Fruit fly (Drosophila melanogaster) whole organism, wandering third instar larva: ENCODE measurements around the gene CCT1.

ENCODE experiments used
- CG32264 ChIP-seq: fragments of 200-800 bp; sonication (Bioruptor generic); optimal IDR thresholded peaks from 2 replicates; lab custom pipeline; 2016; ENCODE audit warnings: missing biosample characterization, missing genetic modification characterization
- CG9705 ChIP-seq: fragments of 200-800 bp; sonication (Bioruptor generic); optimal IDR thresholded peaks from 2 replicates; lab custom pipeline; 2018; ENCODE audit warnings: missing biosample characterization, mild to moderate bottlenecking, missing genetic modification characterization
- CrebA ChIP-seq: fragments of 200-800 bp; sonication (Bioruptor generic); optimal IDR thresholded peaks from 2 replicates; lab custom pipeline; 2016; ENCODE audit warnings: missing biosample characterization, mild to moderate bottlenecking, missing genetic modification characterization, borderline replicate concordance
- Dfd ChIP-seq: fragments of >200 bp; optimal IDR thresholded peaks from 2 replicates; lab custom pipeline; 2017; ENCODE audit warnings: missing biosample characterization, missing genetic modification characterization
- Dif ChIP-seq: fragments of 200-275, 200-300 bp; sonication (Bioruptor generic); optimal IDR thresholded peaks from 2 replicates; lab custom pipeline; 2018; ENCODE audit warnings: missing biosample characterization, missing genetic modification characterization; ENCODE audit not compliant: partially characterized antibody
- GATAd ChIP-seq: sonication (Bioruptor generic); optimal IDR thresholded peaks from 2 replicates; lab custom pipeline; 2016; ENCODE audit warnings: missing biosample characterization, missing genetic modification characterization
- HLH106 ChIP-seq: fragments of 200-800 bp; optimal IDR thresholded peaks from 3 replicates; lab custom pipeline; 2019; ENCODE audit warnings: missing biosample characterization, mild to moderate bottlenecking, missing genetic modification characterization, moderate library complexity
- Hnf4 ChIP-seq: fragments of 200-800 bp; sonication (Bioruptor generic); optimal IDR thresholded peaks from 2 replicates; lab custom pipeline; 2016; ENCODE audit warnings: missing biosample characterization, mild to moderate bottlenecking, missing genetic modification characterization
- Hr78 ChIP-seq: fragments of >200 bp; optimal IDR thresholded peaks from 2 replicates; lab custom pipeline; 2017; ENCODE audit warnings: missing biosample characterization, missing genetic modification characterization
- Hr83 ChIP-seq: fragments of 200-300 bp; sonication (Bioruptor generic); optimal IDR thresholded peaks from 2 replicates; lab custom pipeline; 2016; ENCODE audit warnings: missing biosample characterization, mild to moderate bottlenecking, missing genetic modification characterization, moderate library complexity; ENCODE audit not compliant: poor library complexity, severe bottlenecking
- Jra ChIP-seq: sonication (Bioruptor generic); optimal IDR thresholded peaks from 2 replicates; lab custom pipeline; 2016; ENCODE audit warnings: missing biosample characterization, missing genetic modification characterization
- Mio ChIP-seq: sonication (Bioruptor generic); optimal IDR thresholded peaks from 2 replicates; lab custom pipeline; 2016; ENCODE audit warnings: missing biosample characterization, missing genetic modification characterization
- N ChIP-seq: fragments of >200 bp; optimal IDR thresholded peaks from 2 replicates; lab custom pipeline; 2018; ENCODE audit warnings: missing biosample characterization, missing external identifiers, missing genetic modification characterization
- OdsH ChIP-seq: fragments of 200-800 bp; sonication (Bioruptor generic); optimal IDR thresholded peaks from 2 replicates; lab custom pipeline; 2016; ENCODE audit warnings: missing biosample characterization, mild to moderate bottlenecking, missing genetic modification characterization
- Rel ChIP-seq, 2 experiments: fragments of 200-800 bp; sonication (Bioruptor generic) in 1 of 2; optimal IDR thresholded peaks; 2 replicates in 1 of 2; 3 replicates in 1 of 2; lab custom pipeline; 2016 to 2019; ENCODE audit warnings: mild to moderate bottlenecking in 2 of 2, missing biosample characterization in 2 of 2, missing genetic modification characterization in 2 of 2, moderate library complexity in 1 of 2
- Sp1 ChIP-seq: fragments of 200-800 bp; sonication (Bioruptor generic); optimal IDR thresholded peaks from 3 replicates; lab custom pipeline; 2019; ENCODE audit warnings: missing biosample characterization, mild to moderate bottlenecking, missing genetic modification characterization, moderate library complexity
- Vsx2 ChIP-seq: fragments of 200-300, 225-300 bp; sonication (Bioruptor generic); optimal IDR thresholded peaks from 2 replicates; lab custom pipeline; 2018; ENCODE audit warnings: missing biosample characterization, missing genetic modification characterization; ENCODE audit not compliant: partially characterized antibody
- br ChIP-seq: fragments of 200-800 bp; sonication (Bioruptor generic); optimal IDR thresholded peaks from 2 replicates; lab custom pipeline; 2016; ENCODE audit warnings: missing biosample characterization, missing genetic modification characterization
- brk ChIP-seq: fragments of 200-800 bp; sonication (Bioruptor generic); optimal IDR thresholded peaks from 2 replicates; lab custom pipeline; 2016; ENCODE audit warnings: missing biosample characterization, mild to moderate bottlenecking, missing genetic modification characterization
- dl ChIP-seq, 2 experiments: fragments of 175-275, 200-275 bp in 1 of 2; fragments of 200-275 bp in 1 of 2; sonication (Bioruptor generic); optimal IDR thresholded peaks; lab custom pipeline; 2018; ENCODE audit warnings: mild to moderate bottlenecking in 2 of 2, missing biosample characterization in 2 of 2, missing genetic modification characterization in 2 of 2, moderate library complexity in 2 of 2; ENCODE audit not compliant: partially characterized antibody in 2 of 2, insufficient read depth in 1 of 2
- dmrt93B ChIP-seq: fragments of 200-800 bp; sonication (Bioruptor generic); optimal IDR thresholded peaks from 2 replicates; lab custom pipeline; 2018; ENCODE audit warnings: missing biosample characterization, mild to moderate bottlenecking, missing genetic modification characterization
- dsf ChIP-seq: sonication (Bioruptor generic); optimal IDR thresholded peaks from 2 replicates; lab custom pipeline; 2016; ENCODE audit warnings: missing biosample characterization, missing genetic modification characterization, borderline replicate concordance
- ey ChIP-seq: fragments of 200-800 bp; sonication (Bioruptor generic); optimal IDR thresholded peaks from 2 replicates; lab custom pipeline; 2016; ENCODE audit warnings: missing biosample characterization, missing genetic modification characterization
- foxo ChIP-seq, 2 experiments: fragments of 200-800 bp; sonication (Bioruptor generic); optimal IDR thresholded peaks; 2 replicates in 1 of 2; 3 replicates in 1 of 2; lab custom pipeline; 2016 to 2017; ENCODE audit warnings: missing biosample characterization in 2 of 2, missing genetic modification characterization in 2 of 2
- fru ChIP-seq: fragments of 200-800 bp; sonication (Bioruptor generic); optimal IDR thresholded peaks from 3 replicates; lab custom pipeline; 2016; ENCODE audit warnings: missing biosample characterization, mild to moderate bottlenecking, missing genetic modification characterization
- h ChIP-seq: fragments of 200-800 bp; sonication (Bioruptor generic); optimal IDR thresholded peaks from 3 replicates; lab custom pipeline; 2016; ENCODE audit warnings: missing biosample characterization, mild to moderate bottlenecking, missing genetic modification characterization
- jim ChIP-seq: fragments of 175-275, 200-325 bp; sonication (Bioruptor generic); optimal IDR thresholded peaks from 2 replicates; lab custom pipeline; 2016; ENCODE audit warnings: missing biosample characterization, mild to moderate bottlenecking, missing genetic modification characterization
- lola ChIP-seq: fragments of >200 bp; optimal IDR thresholded peaks from 2 replicates; lab custom pipeline; 2017; ENCODE audit warnings: missing biosample characterization, missing genetic modification characterization
- pan ChIP-seq: fragments of >200 bp; optimal IDR thresholded peaks from 2 replicates; lab custom pipeline; 2017
- psq ChIP-seq: fragments of 200-800 bp; sonication (Bioruptor generic); optimal IDR thresholded peaks from 3 replicates; lab custom pipeline; 2017; ENCODE audit warnings: missing biosample characterization, mild to moderate bottlenecking, missing genetic modification characterization, moderate library complexity
- rgr ChIP-seq: fragments of 200-800 bp; sonication (Bioruptor generic); optimal IDR thresholded peaks from 3 replicates; lab custom pipeline; 2016; ENCODE audit warnings: missing biosample characterization, mild to moderate bottlenecking, missing genetic modification characterization
- sv ChIP-seq: fragments of 200-800 bp; sonication (Bioruptor generic); optimal IDR thresholded peaks from 3 replicates; lab custom pipeline; 2016; ENCODE audit warnings: missing biosample characterization, missing genetic modification characterization
- tai ChIP-seq: sonication (Bioruptor generic); optimal IDR thresholded peaks from 2 replicates; lab custom pipeline; 2016; ENCODE audit warnings: missing biosample characterization, missing genetic modification characterization
- usp ChIP-seq: fragments of >200 bp; optimal IDR thresholded peaks from 2 replicates; lab custom pipeline; 2017; ENCODE audit warnings: missing biosample characterization, missing genetic modification characterization
- woc ChIP-seq: sonication (Bioruptor generic); optimal IDR thresholded peaks from 2 replicates; lab custom pipeline; 2016; ENCODE audit warnings: missing biosample characterization, mild to moderate bottlenecking, missing genetic modification characterization

CCT1 gene

dm6 chr3R:22522859-22523258 lies 31.6 kb upstream of the CCT1 start:
- TF ChIP-seq sv (no peak), Vsx2 (GFP tag; lab: Kevin White, UChicago) (peak; percentile 17), GATAd (GFP tag; lab: Kevin White, UChicago) (no peak), brk (no peak), h (GFP tag; lab: Kevin White, UChicago) (peak; percentile 13), rgr (GFP tag; lab: Kevin White, UChicago) (no peak), ey (GFP tag; lab: Kevin White, UChicago) (no peak), Rel (GFP tag; optimal IDR thresholded peaks at IDR 0.05; lab: Kevin White, UChicago) (no peak), Rel (tag; optimal IDR thresholded peaks at IDR 0.05; lab: Kevin White, UChicago) (peak; percentile 44), Hr83 (GFP tag; lab: Kevin White, UChicago) (peak; percentile 9)

dm6 chr3R:22522042-22522441 lies 30.8 kb upstream of the CCT1 start:
- no peak for TF ChIP-seq N
- TF ChIP-seq CG32264, result no peak
- no peak for TF ChIP-seq tai (GFP tag; lab: Kevin White, UChicago)
- TF ChIP-seq rgr (GFP tag; lab: Kevin White, UChicago), result no peak
- no peak for TF ChIP-seq foxo (GFP tag; optimal IDR thresholded peaks at IDR 0.05; lab: Kevin White, UChicago)
- no peak for TF ChIP-seq Dfd (GFP tag; lab: Kevin White, UChicago)
- TF ChIP-seq Sp1 (GFP tag; lab: Kevin White, UChicago), result no peak
- no peak for TF ChIP-seq Dif (GFP tag; lab: Kevin White, UChicago)
- TF ChIP-seq Mio (GFP tag; lab: Kevin White, UChicago), result no peak
- TF ChIP-seq, all 38 proteins: peak for 0

- no peak for TF ChIP-seq br (GFP tag; lab: Kevin White, UChicago)
- TF ChIP-seq GATAd (GFP tag; lab: Kevin White, UChicago), result no peak
- TF ChIP-seq CG32264, result no peak
- no peak for TF ChIP-seq usp
- TF ChIP-seq pan (lab: Kevin White, UChicago), result no peak
- no peak for TF ChIP-seq Dfd (GFP tag; lab: Kevin White, UChicago)
- no peak for TF ChIP-seq Hr78 (GFP tag; lab: Kevin White, UChicago)
- no peak for TF ChIP-seq dmrt93B (GFP tag; lab: Kevin White, UChicago)
- TF ChIP-seq Hnf4 (GFP tag; lab: Kevin White, UChicago), result no peak
- TF ChIP-seq, all 38 proteins: peak for 0
Measured at dm6 chr3R:22520481-22520880, 29.2 kb upstream of the CCT1 start.

- TF ChIP-seq Hnf4 (GFP tag; lab: Kevin White, UChicago), result no peak
- TF ChIP-seq usp, result no peak
- TF ChIP-seq dsf (GFP tag; lab: Kevin White, UChicago), result no peak
- no peak for TF ChIP-seq brk
- no peak for TF ChIP-seq Dfd (GFP tag; lab: Kevin White, UChicago)
- TF ChIP-seq lola (GFP tag; lab: Kevin White, UChicago), result no peak
- no peak for TF ChIP-seq Sp1 (GFP tag; lab: Kevin White, UChicago)
- TF ChIP-seq rgr (GFP tag; lab: Kevin White, UChicago), result no peak
- no peak for TF ChIP-seq dl (GFP tag; optimal IDR thresholded peaks at IDR 0.05; lab: Kevin White, UChicago; ENCODE audit: insufficient read depth in 1 of 2, partially characterized antibody in 2 of 2)
- no peak for TF ChIP-seq Hr78 (GFP tag; lab: Kevin White, UChicago)
- no peak for TF ChIP-seq woc (GFP tag; lab: Kevin White, UChicago)
- no peak for TF ChIP-seq ey (GFP tag; lab: Kevin White, UChicago)
- TF ChIP-seq Jra (GFP tag; lab: Kevin White, UChicago), result no peak
- no peak for TF ChIP-seq pan (lab: Kevin White, UChicago)
- no peak for TF ChIP-seq br (GFP tag; lab: Kevin White, UChicago)
- TF ChIP-seq h (GFP tag; lab: Kevin White, UChicago), result no peak
- no peak for TF ChIP-seq GATAd (GFP tag; lab: Kevin White, UChicago)
- TF ChIP-seq sv, result no peak
Measured at dm6 chr3R:22518760-22519159, 27.5 kb upstream of the CCT1 start.

dm6 chr3R:22518285-22518684 lies 27.0 kb upstream of the CCT1 start:
- no peak for TF ChIP-seq CrebA (GFP tag; lab: Kevin White, UChicago)
- TF ChIP-seq HLH106 (tag; lab: Kevin White, UChicago), result no peak
- no peak for TF ChIP-seq Dfd (GFP tag; lab: Kevin White, UChicago)
- no peak for TF ChIP-seq Vsx2 (GFP tag; lab: Kevin White, UChicago)
- TF ChIP-seq ey (GFP tag; lab: Kevin White, UChicago), result no peak
- no peak for TF ChIP-seq brk
- peak in 1 of 2 experiments; percentile 31 for TF ChIP-seq foxo (GFP tag; optimal IDR thresholded peaks at IDR 0.05; lab: Kevin White, UChicago)
- TF ChIP-seq fru (GFP tag; lab: Kevin White, UChicago), result peak; percentile 11
- TF ChIP-seq h (GFP tag; lab: Kevin White, UChicago), result peak; percentile 33
- no peak for TF ChIP-seq CG9705 (GFP tag; lab: Kevin White, UChicago)
- TF ChIP-seq dsf (GFP tag; lab: Kevin White, UChicago), result no peak
- no peak for TF ChIP-seq CG32264
- TF ChIP-seq OdsH, result peak; percentile 53
- TF ChIP-seq rgr (GFP tag; lab: Kevin White, UChicago), result peak; percentile 60
- TF ChIP-seq dmrt93B (GFP tag; lab: Kevin White, UChicago), result no peak
- TF ChIP-seq tai (GFP tag; lab: Kevin White, UChicago), result no peak
- no peak for TF ChIP-seq Jra (GFP tag; lab: Kevin White, UChicago)
- peak; percentile 53 for TF ChIP-seq Sp1 (GFP tag; lab: Kevin White, UChicago)
- TF ChIP-seq br (GFP tag; lab: Kevin White, UChicago), result peak; percentile 60
- no peak for TF ChIP-seq jim (GFP tag; lab: Kevin White, UChicago)
- no peak for TF ChIP-seq psq (GFP tag; lab: Kevin White, UChicago)
- TF ChIP-seq Rel (GFP tag; optimal IDR thresholded peaks at IDR 0.05; lab: Kevin White, UChicago), result no peak
- peak; percentile 17 for TF ChIP-seq Rel (tag; optimal IDR thresholded peaks at IDR 0.05; lab: Kevin White, UChicago)
- TF ChIP-seq Hr78 (GFP tag; lab: Kevin White, UChicago), result no peak
- no peak for TF ChIP-seq woc (GFP tag; lab: Kevin White, UChicago)
- no peak for TF ChIP-seq sv
- TF ChIP-seq pan (lab: Kevin White, UChicago), result no peak
- peak; percentile 71 for TF ChIP-seq Hr83 (GFP tag; lab: Kevin White, UChicago)
